Fruit fly (Drosophila melanogaster) whole organism, adult: ENCODE measurements around the gene Seipin.

Experiments
- CG11617 ChIP-seq: fragments of 200-800 bp; sonication (Bioruptor generic); optimal IDR thresholded peaks from 2 replicates; lab custom pipeline; 2017; ENCODE audit warnings: mild to moderate bottlenecking, missing biosample characterization, missing genetic modification reagents, missing genetic modification characterization
- CG12768 ChIP-seq: fragments of 200-800 bp; sonication (Bioruptor generic); optimal IDR thresholded peaks from 2 replicates; lab custom pipeline; 2017; ENCODE audit warnings: missing biosample characterization, missing genetic modification characterization, mild to moderate bottlenecking, moderate library complexity, missing genetic modification reagents
- CG14711 ChIP-seq: fragments of 200-800 bp; sonication (Bioruptor generic); optimal IDR thresholded peaks from 2 replicates; lab custom pipeline; 2018; ENCODE audit warnings: missing biosample characterization, mild to moderate bottlenecking, missing genetic modification characterization, moderate library complexity
- CG1620 ChIP-seq: fragments of 200-800 bp; sonication (Bioruptor generic); optimal IDR thresholded peaks from 2 replicates; lab custom pipeline; 2016; ENCODE audit warnings: missing biosample characterization, missing genetic modification characterization
- CG33017 ChIP-seq: fragments of 200-800 bp; sonication (Bioruptor generic); optimal IDR thresholded peaks from 2 replicates; lab custom pipeline; 2018; ENCODE audit warnings: missing biosample characterization, mild to moderate bottlenecking, missing genetic modification characterization, moderate library complexity
- CG5204 ChIP-seq: fragments of 200-800 bp; sonication (Bioruptor generic); optimal IDR thresholded peaks from 2 replicates; lab custom pipeline; 2016; ENCODE audit warnings: missing biosample characterization, missing genetic modification characterization
- CG7045 ChIP-seq: fragments of 200-800 bp; sonication (Bioruptor generic); optimal IDR thresholded peaks from 2 replicates; lab custom pipeline; 2017; ENCODE audit warnings: missing biosample characterization, mild to moderate bottlenecking, missing genetic modification characterization
- CG7101 ChIP-seq: fragments of 200-800 bp; sonication (Bioruptor generic); optimal IDR thresholded peaks from 2 replicates; lab custom pipeline; 2018; ENCODE audit warnings: missing biosample characterization, mild to moderate bottlenecking, missing genetic modification characterization, moderate library complexity
- Clk ChIP-seq: fragments of 200-800 bp; sonication (Bioruptor generic); optimal IDR thresholded peaks from 2 replicates; lab custom pipeline; 2017; ENCODE audit warnings: missing biosample characterization, missing genetic modification characterization
- Crg-1 ChIP-seq: fragments of 200-800 bp; sonication (Bioruptor generic); optimal IDR thresholded peaks from 2 replicates; lab custom pipeline; 2016; ENCODE audit warnings: missing biosample characterization, missing genetic modification characterization
- Hr96 ChIP-seq: fragments of 200-800 bp; sonication (Bioruptor generic); optimal IDR thresholded peaks from 2 replicates; lab custom pipeline; 2016; ENCODE audit warnings: missing biosample characterization, missing genetic modification characterization
- Mnt ChIP-seq: fragments of 200-800 bp; sonication (Bioruptor generic); optimal IDR thresholded peaks from 2 replicates; lab custom pipeline; 2016; ENCODE audit warnings: missing biosample characterization, mild to moderate bottlenecking, missing genetic modification characterization
- bab1 ChIP-seq: fragments of 200-800 bp; sonication (Bioruptor generic); optimal IDR thresholded peaks from 3 replicates; lab custom pipeline; 2019; ENCODE audit warnings: missing biosample characterization, mild to moderate bottlenecking, missing genetic modification characterization, moderate library complexity
- cic ChIP-seq: fragments of 200-800 bp; sonication (Bioruptor generic); optimal IDR thresholded peaks from 2 replicates; lab custom pipeline; 2017; ENCODE audit warnings: missing biosample characterization, mild to moderate bottlenecking, missing genetic modification characterization, moderate library complexity
- kay ChIP-seq: fragments of 200-800 bp; sonication (Bioruptor generic); peaks from one replicate; lab custom pipeline; 2016; ENCODE audit warnings: missing biosample characterization, missing genetic modification characterization, borderline replicate concordance
- ovo ChIP-seq: fragments of 200-800 bp; sonication (Bioruptor generic); optimal IDR thresholded peaks from 2 replicates; lab custom pipeline; 2016; ENCODE audit warnings: missing biosample characterization, missing genetic modification characterization
- pad ChIP-seq: fragments of 200-800 bp; sonication (Bioruptor generic); optimal IDR thresholded peaks from 3 replicates; lab custom pipeline; 2017; ENCODE audit warnings: missing biosample characterization, missing genetic modification characterization, mild to moderate bottlenecking, moderate library complexity, missing genetic modification reagents
- tj ChIP-seq: fragments of 200-800 bp; sonication (Bioruptor generic); optimal IDR thresholded peaks from 3 replicates; lab custom pipeline; 2017; ENCODE audit warnings: missing biosample characterization, mild to moderate bottlenecking, missing genetic modification characterization, moderate library complexity
- toe ChIP-seq: fragments of 200-800 bp; sonication (Bioruptor generic); optimal IDR thresholded peaks from 2 replicates; lab custom pipeline; 2016; ENCODE audit warnings: missing biosample characterization, missing genetic modification characterization

Seipin gene

DNA sequence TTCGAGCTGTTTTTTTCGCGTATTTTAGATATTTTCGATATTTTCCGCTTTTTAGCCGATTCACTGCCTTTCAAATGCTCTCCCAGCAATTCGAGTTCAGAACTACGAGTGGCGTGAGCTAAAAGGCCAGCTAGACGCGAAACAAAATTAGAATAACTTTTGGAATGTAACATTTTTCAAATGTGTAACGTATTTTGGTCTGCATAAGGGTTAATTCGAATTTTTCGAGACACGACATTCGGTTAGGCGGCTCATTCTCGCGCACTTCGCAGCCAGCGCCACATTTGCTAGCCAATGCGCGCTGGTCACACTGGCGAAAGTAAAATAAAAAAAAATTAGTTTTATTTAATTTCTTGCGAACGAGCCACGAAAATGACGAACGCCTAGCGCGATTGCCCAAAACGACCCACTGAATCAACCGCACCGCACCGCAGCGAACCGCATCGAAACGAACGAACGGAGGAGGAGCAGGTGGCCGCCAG, 5.0 kb downstream of the Seipin start, which contains the start of the genes brv3 and Pi4KIIIalpha:
brv3 (minus strand) TSS at position 51 of the 482 bp plus-strand sequence.
Pi4KIIIalpha (plus strand) TSS at position 280 of the 482 bp plus-strand sequence.
- TF ChIP-seq CG5204 (GFP tag; lab: Kevin White, UChicago), result no peak
- TF ChIP-seq Crg-1 (GFP tag; lab: Kevin White, UChicago), result no peak
- TF ChIP-seq Mnt (GFP tag; lab: Kevin White, UChicago), result peak; percentile 2
- TF ChIP-seq bab1 (GFP tag; lab: Kevin White, UChicago), result peak; percentile 6
- no peak for TF ChIP-seq cic (GFP tag; lab: Kevin White, UChicago)

DNA sequence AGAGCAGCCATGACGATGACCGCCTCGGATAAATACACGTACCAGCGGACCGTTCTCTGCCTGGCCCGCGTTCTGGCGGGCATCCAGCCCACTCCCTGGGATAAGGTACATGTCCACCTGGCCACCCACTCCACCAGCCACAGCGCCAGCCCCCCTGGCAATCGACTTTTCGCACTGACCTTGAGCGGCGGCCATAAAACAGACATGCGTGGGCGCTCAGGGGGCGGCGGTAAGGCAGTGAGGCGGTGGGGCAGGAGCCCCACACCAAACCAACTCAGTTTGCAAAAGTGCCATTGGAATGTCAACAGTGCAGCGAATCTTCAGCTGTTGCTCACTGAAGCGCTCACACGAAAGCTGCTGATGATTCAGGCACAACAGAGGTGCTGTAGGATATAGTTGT, 5.4 kb downstream of the Seipin start:
- no peak for TF ChIP-seq pad

- TF ChIP-seq bab1 (GFP tag; lab: Kevin White, UChicago) (peak; percentile 60), Mnt (GFP tag; lab: Kevin White, UChicago) (peak; percentile 52), CG12768 (no peak)
These were observed 14.5 kb downstream of the Seipin start, which contains the start of gene sgg for dm6 chrX:2633847-2634776. Gene sgg (plus strand): TSS chrX:2633952.

- TF ChIP-seq CG7101 (tag; lab: Kevin White, UChicago) (peak; percentile 6), toe (GFP tag; lab: Kevin White, UChicago) (no peak), CG1620 (peak; percentile 8), CG14711 (tag; lab: Kevin White, UChicago) (peak; percentile 4), CG7045 (GFP tag; lab: Kevin White, UChicago) (peak; percentile 35), CG11617 (GFP tag; lab: Kevin White, UChicago) (no peak), Hr96 (GFP tag; lab: Kevin White, UChicago) (no peak), cic (GFP tag; lab: Kevin White, UChicago) (no peak), CG33017 (tag; lab: Kevin White, UChicago) (no peak)
These were observed 15.6 kb downstream of the Seipin start for dm6 chrX:2635075-2635643.

dm6 chrX:2635953-2636715, 16.5 kb downstream of the Seipin start:
- TF ChIP-seq CG11617 (GFP tag; lab: Kevin White, UChicago), result no peak
- TF ChIP-seq Clk (GFP tag; lab: Kevin White, UChicago), result no peak
- TF ChIP-seq CG14711 (tag; lab: Kevin White, UChicago), result peak; percentile 73
- no peak for TF ChIP-seq tj (GFP tag; lab: Kevin White, UChicago)

DNA sequence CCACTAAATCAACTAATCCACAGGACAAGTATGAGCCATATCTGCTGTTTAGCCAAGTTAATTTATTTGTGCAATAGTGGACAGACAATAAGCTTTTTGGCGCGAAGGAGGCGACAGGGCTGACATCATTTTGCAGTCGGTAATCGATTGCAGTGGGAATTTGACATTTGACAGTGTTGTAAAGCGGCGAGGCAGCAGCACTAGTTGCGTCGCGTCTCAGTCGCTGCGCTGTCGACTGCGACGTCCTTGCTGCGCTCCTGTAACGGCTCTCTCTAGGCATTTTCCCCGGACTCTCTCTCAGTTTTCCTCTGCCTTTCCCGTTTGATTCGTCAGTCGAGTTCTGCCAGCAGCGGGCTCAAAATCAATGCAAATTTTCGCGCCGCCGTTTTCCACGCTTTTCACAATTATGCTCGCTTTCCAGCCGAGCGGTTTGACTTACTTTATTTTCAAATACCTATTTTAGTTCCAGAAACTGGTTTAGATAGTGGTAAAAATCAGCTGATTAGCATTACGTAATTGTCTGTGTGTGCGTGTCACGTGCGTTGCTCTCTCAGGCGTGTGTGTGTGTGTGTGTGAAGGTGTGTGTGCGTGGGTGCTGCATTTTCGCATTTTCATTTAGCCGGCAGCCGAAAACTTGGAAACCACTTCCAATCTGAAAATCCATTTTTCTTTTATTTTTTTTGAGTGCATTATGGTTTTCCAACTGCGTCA, 17.4 kb downstream of the Seipin start:
- TF ChIP-seq cic (GFP tag; lab: Kevin White, UChicago) (no peak), bab1 (GFP tag; lab: Kevin White, UChicago) (no peak)

DNA sequence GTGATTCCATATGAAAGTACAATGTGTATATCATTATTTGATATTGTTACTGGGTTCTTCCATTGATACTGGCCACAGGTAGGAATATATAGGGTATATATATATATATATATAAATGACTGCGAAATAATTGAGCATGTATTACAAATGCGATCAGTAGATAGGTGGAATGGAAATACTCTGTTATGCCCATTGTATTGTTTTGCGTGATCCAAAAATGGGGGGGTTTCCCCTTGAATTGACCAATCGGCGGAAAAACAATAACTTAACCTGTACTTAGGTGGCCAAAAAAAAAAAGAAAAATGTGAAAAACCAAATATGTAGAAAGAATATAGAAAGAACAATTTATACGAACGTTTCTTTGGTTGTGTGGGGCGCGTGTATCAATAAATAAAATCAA, 18.3 kb downstream of the Seipin start:
- TF ChIP-seq kay (GFP tag; lab: Kevin White, UChicago) (no peak), CG7045 (GFP tag; lab: Kevin White, UChicago) (no peak), Hr96 (GFP tag; lab: Kevin White, UChicago) (no peak), cic (GFP tag; lab: Kevin White, UChicago) (no peak), CG5204 (GFP tag; lab: Kevin White, UChicago) (no peak), Crg-1 (GFP tag; lab: Kevin White, UChicago) (no peak), Mnt (GFP tag; lab: Kevin White, UChicago) (no peak), ovo (no peak)
